Fruit fly (Drosophila melanogaster): Measurements from ENCODE around the gene CG10859.

CG10859 gene

dm6 chr2L:13366109-13366747 is 32.2 kb downstream of the CG10859 start, which contains the start of the genes Nnp-1 and Grx3 (continued):
- TF ChIP-seq CG34376 (GFP tag; optimal IDR thresholded peaks at IDR 0.05) = no peak
- TF ChIP-seq sd (tag; optimal IDR thresholded peaks at IDR 0.05) = no peak
- peak; percentile 45 for TF ChIP-seq bcd (GFP tag; optimal IDR thresholded peaks at IDR 0.05)
- TF ChIP-seq jing (GFP tag; optimal IDR thresholded peaks at IDR 0.05) = no peak
- TF ChIP-seq CG18476 (GFP tag; optimal IDR thresholded peaks at IDR 0.05) = no peak
- no peak for TF ChIP-seq CG5245 (GFP tag; optimal IDR thresholded peaks at IDR 0.05)
- TF ChIP-seq CG32772 (GFP tag; IDR thresholded peaks at IDR 0.05) = peak; percentile 39
- no peak for TF ChIP-seq Dip3 (GFP tag; optimal IDR thresholded peaks at IDR 0.05)
- TF ChIP-seq pan (optimal IDR thresholded peaks at IDR 0.05) = no peak
- TF ChIP-seq pan (GFP tag; optimal IDR thresholded peaks at IDR 0.05 in 1 of 2, IDR thresholded peaks at IDR 0.05 in 1 of 2) = no peak
- no peak for TF ChIP-seq Camta (GFP tag; optimal IDR thresholded peaks at IDR 0.05)
- peak; percentile 79 for TF ChIP-seq CoRest (tag; optimal IDR thresholded peaks at IDR 0.05)
- TF ChIP-seq CG32767 (GFP tag; IDR thresholded peaks at IDR 0.05) = peak; percentile 26; the same call in 1 of the 2 replicates
- TF ChIP-seq ATbp (GFP tag; optimal IDR thresholded peaks at IDR 0.05) = no peak
- no peak for TF ChIP-seq TFAM (GFP tag; optimal IDR thresholded peaks at IDR 0.05)
- TF ChIP-seq Dad (GFP tag; optimal IDR thresholded peaks at IDR 0.05) = no peak
- peak; percentile 49 for TF ChIP-seq CG6689 (GFP tag; IDR thresholded peaks at IDR 0.05)
- TF ChIP-seq al (GFP tag; IDR thresholded peaks at IDR 0.05) = 0 out of 2 replicates have a peak, but pooled peaks have one; percentile 22
- TF ChIP-seq NC2α (GFP tag; optimal IDR thresholded peaks at IDR 0.05) = no peak
- TF ChIP-seq CG33213 (GFP tag; optimal IDR thresholded peaks at IDR 0.05) = no peak
- TF ChIP-seq twi (tag; optimal IDR thresholded peaks at IDR 0.05) = peak; percentile 59
- no peak for TF ChIP-seq CG31441 (GFP tag; IDR thresholded peaks at IDR 0.05)
- no peak for TF ChIP-seq salm (tag; optimal IDR thresholded peaks at IDR 0.05)
- TF ChIP-seq CG11456 (GFP tag; IDR thresholded peaks at IDR 0.05) = no peak
- TF ChIP-seq CG33557 (GFP tag; optimal IDR thresholded peaks at IDR 0.05) = no peak
- TF ChIP-seq H2.0 (GFP tag; IDR thresholded peaks at IDR 0.05) = 0 out of 2 replicates have a peak, but pooled peaks have one; percentile 16
- no peak for TF ChIP-seq H15 (GFP tag; IDR thresholded peaks at IDR 0.05)
- TF ChIP-seq ttk (GFP tag; IDR thresholded peaks at IDR 0.05) = peak; percentile 34; the same call in 1 of the 2 replicates
- TF ChIP-seq Asciz (GFP tag; optimal IDR thresholded peaks at IDR 0.05) = no peak
- no peak for TF ChIP-seq CG7745 (tag; optimal IDR thresholded peaks at IDR 0.05)
- peak; percentile 59 for TF ChIP-seq Ptx1 (GFP tag; IDR thresholded peaks at IDR 0.05)
- no peak for TF ChIP-seq CG11560 (tag; IDR thresholded peaks at IDR 0.05)
- no peak for TF ChIP-seq cas (GFP tag; IDR thresholded peaks at IDR 0.05)
- no peak for TF ChIP-seq Atf-2 (GFP tag; optimal IDR thresholded peaks at IDR 0.05)
- peak; percentile 65 for TF ChIP-seq CG15696 (tag; optimal IDR thresholded peaks at IDR 0.05)
- TF ChIP-seq peb (GFP tag; IDR thresholded peaks at IDR 0.05) = no peak
- TF ChIP-seq CG8290 (GFP tag; optimal IDR thresholded peaks at IDR 0.05) = no peak
- TF ChIP-seq CG8290 (tag; optimal IDR thresholded peaks at IDR 0.05) = no peak
- TF ChIP-seq dysf (GFP tag; IDR thresholded peaks at IDR 0.05) = peak; percentile 46; the same call in 1 of the 3 replicates
- TF ChIP-seq CG10959 (GFP tag; IDR thresholded peaks at IDR 0.05) = no peak
- TF ChIP-seq slbo (GFP tag; IDR thresholded peaks at IDR 0.05) = peak; percentile 72
- no peak for TF ChIP-seq Rx (GFP tag; IDR thresholded peaks at IDR 0.05)
- no peak for TF ChIP-seq disco-r (GFP tag; optimal IDR thresholded peaks at IDR 0.05)
- no peak for TF ChIP-seq CG13123 (GFP tag; optimal IDR thresholded peaks at IDR 0.05)
- TF ChIP-seq cg (GFP tag; optimal IDR thresholded peaks at IDR 0.05) = no peak
- TF ChIP-seq ken (GFP tag; IDR thresholded peaks at IDR 0.05) = no peak
- TF ChIP-seq CG34224 (GFP tag; IDR thresholded peaks at IDR 0.05; ENCODE audit: partially characterized antibody) = 0 out of 3 replicates have a peak, but pooled peaks have one; percentile 11
- TF ChIP-seq CG14860 (GFP tag; IDR thresholded peaks at IDR 0.05; ENCODE audit: partially characterized antibody) = no peak
- TF ChIP-seq NFAT (GFP tag; IDR thresholded peaks at IDR 0.05) = no peak
- peak; percentile 64 for TF ChIP-seq tgo (GFP tag; IDR thresholded peaks at IDR 0.05)
- no peak for TF ChIP-seq CG5953 (GFP tag; IDR thresholded peaks at IDR 0.05)
- TF ChIP-seq bsh (GFP tag; optimal IDR thresholded peaks at IDR 0.05) = peak in 1 of 2 experiments; percentile 51

Data from whole organism, embryonic.